Fruit fly (Drosophila melanogaster) Kc167 (cell line): Measurements from ENCODE around the gene Mhcl.

Experiments used
- Myc ChIP-seq: fragments of >200 bp; optimal IDR thresholded peaks from 2 replicates; lab custom pipeline; 2017; ENCODE audit warnings: missing external identifiers
- Sin3A ChIP-seq: fragments of >200 bp; optimal IDR thresholded peaks from 2 replicates; lab custom pipeline; 2018; ENCODE audit warnings: missing external identifiers
- h ChIP-seq: fragments of >200 bp; optimal IDR thresholded peaks from 3 replicates; lab custom pipeline; 2018; ENCODE audit warnings: missing external identifiers
- insv ChIP-seq: fragments of >200 bp; optimal IDR thresholded peaks from 3 replicates; lab custom pipeline; 2018; ENCODE audit warnings: missing external identifiers
- psq ChIP-seq: fragments of >200 bp; optimal IDR thresholded peaks from 2 replicates; lab custom pipeline; 2017; ENCODE audit warnings: missing external identifiers
- ttk ChIP-seq: sonication (Bioruptor generic); optimal IDR thresholded peaks from 2 replicates; lab custom pipeline; 2017; ENCODE audit warnings: missing external identifiers

DNA sequence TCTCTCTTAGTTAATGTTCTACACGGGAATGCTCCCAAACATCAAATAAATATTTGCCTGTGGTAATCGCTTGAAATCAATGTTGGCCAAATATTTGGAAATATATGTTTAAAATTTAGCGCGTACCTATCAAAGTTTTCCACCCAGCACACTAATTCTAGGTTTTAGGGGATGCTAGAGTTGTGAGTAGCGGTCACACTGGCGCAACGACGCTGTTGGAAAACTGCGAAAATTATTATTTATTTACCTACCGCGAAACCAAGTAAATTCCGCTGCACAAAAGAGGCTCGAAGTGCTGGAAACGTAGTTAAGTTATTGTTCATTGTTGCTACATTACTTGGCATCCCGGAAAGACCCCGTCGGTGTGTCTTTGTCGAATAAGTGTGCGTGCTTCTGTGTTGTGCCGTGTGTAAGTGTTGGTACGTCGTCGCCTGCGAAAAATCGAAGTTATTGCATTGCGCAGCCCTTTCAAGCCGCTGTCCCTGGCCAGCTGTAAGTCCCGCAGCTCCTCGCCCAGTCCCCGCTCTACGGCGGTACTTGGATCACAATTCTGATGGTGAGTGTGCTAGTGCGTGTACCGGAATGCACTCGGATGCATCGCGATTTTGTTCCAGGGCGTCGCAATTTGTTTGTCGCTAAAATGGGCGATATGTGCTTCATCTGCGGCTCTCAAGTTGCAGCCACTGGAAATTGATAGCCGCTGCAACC, 47.8 kb downstream of the Mhcl start, which contains the start of gene msps:
- TF ChIP-seq insv (lab: Kevin White, UChicago) (no peak), Myc (no peak), ttk (lab: Kevin White, UChicago) (no peak), psq (lab: Kevin White, UChicago) (no peak), h (lab: Kevin White, UChicago) (no peak), Sin3A (no peak)
